Worm (Caenorhabditis elegans): ENCODE data around the gene ZK185.2.

The ZK185.2 gene

DNA sequence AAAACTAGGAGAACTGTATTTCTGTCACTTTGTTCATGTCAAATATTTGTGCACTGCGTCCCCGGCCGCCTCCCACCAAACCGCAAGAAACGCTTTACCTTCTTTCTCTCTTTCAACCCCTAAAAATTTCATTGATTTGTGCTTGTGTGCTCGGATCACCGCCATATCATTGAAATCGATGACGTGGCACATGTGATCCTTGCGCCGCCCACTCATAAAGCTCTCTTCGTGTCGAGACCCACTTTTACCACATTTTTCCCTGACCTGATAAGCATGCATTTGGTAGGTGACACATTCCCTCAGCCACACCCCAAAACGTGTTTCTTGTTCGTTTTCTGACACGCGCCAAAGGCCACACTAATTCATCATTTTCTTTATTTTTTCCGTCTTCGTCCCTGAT lies 21.4 kb downstream of the ZK185.2 start:
- TF ChIP-seq K02D7.2 (tag; optimal IDR thresholded peaks at IDR 0.05) = no peak
- no peak for TF ChIP-seq pax-1 (tag; optimal IDR thresholded peaks at IDR 0.05)
- TF ChIP-seq hlh-30 (tag; optimal IDR thresholded peaks at IDR 0.05; ENCODE audit: insufficient read depth) = no peak
- no peak for TF ChIP-seq fax-1 (tag; optimal IDR thresholded peaks at IDR 0.05)
- TF ChIP-seq pros-1 (tag; optimal IDR thresholded peaks at IDR 0.05) = no peak
- no peak for TF ChIP-seq nhr-232 (tag; optimal IDR thresholded peaks at IDR 0.05)
- TF ChIP-seq ama-1 (optimal IDR thresholded peaks at IDR 0.05) = no peak
- TF ChIP-seq che-1 (tag; optimal IDR thresholded peaks at IDR 0.05) = no peak
- no peak for TF ChIP-seq elt-2 (tag; optimal IDR thresholded peaks at IDR 0.05)
- TF ChIP-seq pat-9 (tag; optimal IDR thresholded peaks at IDR 0.05) = no peak
- TF ChIP-seq ceh-22 (tag; optimal IDR thresholded peaks at IDR 0.05) = no peak
- no peak for TF ChIP-seq hlh-15 (tag; optimal IDR thresholded peaks at IDR 0.05)
- no peak for TF ChIP-seq ceh-24 (tag; optimal IDR thresholded peaks at IDR 0.05)
- no peak for TF ChIP-seq fkh-10 (GFP tag; optimal IDR thresholded peaks at IDR 0.05)
- TF ChIP-seq Y22D7AL.16 (tag; optimal IDR thresholded peaks at IDR 0.05) = no peak

DNA sequence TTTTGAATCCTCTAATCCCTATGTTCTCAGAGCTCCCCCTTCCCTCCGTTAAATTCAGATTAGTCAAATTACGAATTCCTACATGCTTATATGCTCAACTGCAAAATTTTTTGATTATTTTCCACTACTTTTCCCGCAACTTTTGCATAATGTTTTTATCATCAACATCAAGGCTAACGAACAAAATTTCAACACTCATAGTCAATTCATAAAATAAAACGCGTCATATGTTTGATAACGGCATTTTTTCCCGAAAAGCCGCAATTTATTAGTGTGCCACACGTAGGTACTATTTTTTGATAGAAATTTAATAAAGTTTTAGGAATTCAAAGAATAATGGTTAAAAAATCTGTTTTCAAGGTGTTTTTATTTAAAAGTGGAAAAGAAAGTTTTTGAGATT lies 22.8 kb downstream of the ZK185.2 start:
- TF ChIP-seq zip-5 (tag; optimal IDR thresholded peaks at IDR 0.05) (no peak), ceh-19 (GFP tag; optimal IDR thresholded peaks at IDR 0.05) (no peak), madf-2 (tag; optimal IDR thresholded peaks at IDR 0.05) (no peak), pag-3 (tag; optimal IDR thresholded peaks at IDR 0.05; ENCODE audit: borderline replicate concordance) (no peak), ama-1 (optimal IDR thresholded peaks at IDR 0.05) (no peak), tbx-2 (tag; optimal IDR thresholded peaks at IDR 0.05) (no peak), pha-2 (tag; optimal IDR thresholded peaks at IDR 0.05) (no peak), fkh-10 (GFP tag; optimal IDR thresholded peaks at IDR 0.05) (no peak), che-1 (tag; optimal IDR thresholded peaks at IDR 0.05) (no peak), pha-4 (tag; optimal IDR thresholded peaks at IDR 0.05) (no peak), ahr-1 (tag; optimal IDR thresholded peaks at IDR 0.05) (no peak), ets-4 (tag; optimal IDR thresholded peaks at IDR 0.05) (no peak), K02D7.2 (tag; optimal IDR thresholded peaks at IDR 0.05) (no peak), unc-55 (GFP tag; optimal IDR thresholded peaks at IDR 0.05) (no peak), nhr-232 (tag; optimal IDR thresholded peaks at IDR 0.05) (no peak), dmd-4 (tag; optimal IDR thresholded peaks at IDR 0.05; ENCODE audit: borderline replicate concordance) (no peak)

DNA sequence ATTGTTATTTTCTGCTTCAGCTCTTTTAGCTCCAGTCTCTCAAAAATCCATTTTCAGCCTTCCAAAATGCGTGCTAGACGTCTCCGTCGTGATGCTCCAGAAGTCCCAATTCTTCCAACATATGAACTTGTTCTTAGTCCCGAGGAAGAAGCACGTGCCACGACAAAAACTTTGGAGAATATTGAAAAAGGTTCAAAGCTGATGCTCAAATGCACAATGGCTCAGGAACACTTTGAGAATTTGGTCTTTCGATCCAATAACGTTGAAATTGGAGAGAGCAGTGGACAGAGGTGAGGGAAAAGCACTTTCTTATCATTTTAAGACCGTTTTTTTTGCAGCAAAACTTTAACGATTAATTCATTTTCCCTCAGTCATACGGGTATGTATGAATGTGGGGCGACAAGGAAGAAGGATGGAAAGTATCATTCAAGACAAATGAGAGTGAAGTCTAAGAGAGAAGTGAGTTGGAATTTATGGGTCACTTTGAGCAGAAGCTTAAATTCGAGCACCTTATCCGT lies 26.3 kb downstream of the ZK185.2 start, which contains the start of gene igeg-1:
TSS of gene igeg-1 (plus strand) at position 51 of the 518 bp plus-strand sequence.
- TF ChIP-seq T23F11.4 (GFP tag; optimal IDR thresholded peaks at IDR 0.05) (no peak), pqm-1 (tag; optimal IDR thresholded peaks at IDR 0.05) (no peak), ceh-6 (GFP tag; optimal IDR thresholded peaks at IDR 0.05) (no peak), ttx-3 (tag; optimal IDR thresholded peaks at IDR 0.05) (no peak), pros-1 (tag; optimal IDR thresholded peaks at IDR 0.05) (no peak), sdc-2 (tag; optimal IDR thresholded peaks at IDR 0.05) (no peak), ceh-34 (tag; optimal IDR thresholded peaks at IDR 0.05) (no peak), unc-42 (tag; optimal IDR thresholded peaks at IDR 0.05) (no peak), nhr-11 (tag; optimal IDR thresholded peaks at IDR 0.05) (no peak), pat-9 (tag; optimal IDR thresholded peaks at IDR 0.05) (no peak), unc-3 (GFP tag; conservative IDR thresholded peaks at IDR 0.05) (no peak), unc-3 (tag; optimal IDR thresholded peaks at IDR 0.05) (no peak), ets-4 (tag; optimal IDR thresholded peaks at IDR 0.05) (no peak)

DNA sequence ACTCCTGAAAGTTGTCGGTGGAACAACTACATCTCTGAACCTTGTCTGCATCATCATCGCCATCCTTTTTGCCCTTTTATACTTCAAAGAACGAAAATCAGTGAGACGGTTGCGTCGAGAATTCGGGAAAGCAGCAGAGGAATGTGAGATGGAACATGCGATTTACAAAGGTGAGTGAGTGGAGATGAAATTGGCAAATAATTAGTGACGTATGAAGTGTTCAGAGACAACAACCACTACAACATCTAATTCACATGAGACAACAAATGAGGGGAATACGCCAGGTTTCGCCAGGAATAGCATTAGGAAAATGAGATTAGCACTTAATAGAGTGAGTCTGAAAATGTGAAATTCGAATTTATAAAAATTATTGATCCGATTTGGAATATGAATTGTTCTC lies 28.2 kb downstream of the ZK185.2 start:
- TF ChIP-seq sox-2 (GFP tag; IDR thresholded peaks at IDR 0.05) = no peak
